Worm (Caenorhabditis elegans): Measurements from ENCODE around the gene C09G4.4.

Gene C09G4.4

ce11 chrIV:8496263-8496662 lies 16.5 kb upstream of the C09G4.4 start, which contains the start of gene C28C12.12:
TSS of gene C28C12.12 (minus strand) at chrIV:8496363.
- TF ChIP-seq nhr-12 (tag; optimal IDR thresholded peaks at IDR 0.05) (no peak), ztf-11 (tag; optimal IDR thresholded peaks at IDR 0.05) (no peak)

ce11 chrIV:8498773-8499360 lies 13.9 kb upstream of the C09G4.4 start, which contains the start of the genes acdh-13 and mesp-1:
TSS of gene acdh-13 (minus strand) at chrIV:8498823.
TSS of gene mesp-1 (plus strand) at chrIV:8499310.
- TF ChIP-seq ham-2 (GFP tag; optimal IDR thresholded peaks at IDR 0.05) (no peak), unc-62 (GFP tag; optimal IDR thresholded peaks at IDR 0.05) (no peak), sptf-1 (tag; optimal IDR thresholded peaks at IDR 0.05) (no peak), ceh-43 (GFP tag; optimal IDR thresholded peaks at IDR 0.05) (no peak), ceh-39 (tag; optimal IDR thresholded peaks at IDR 0.05) (no peak), flh-1 (GFP tag; optimal IDR thresholded peaks at IDR 0.05) (no peak), hlh-1 (tag; optimal IDR thresholded peaks at IDR 0.05) (no peak), elt-3 (tag; optimal IDR thresholded peaks at IDR 0.05) (no peak), pha-4 (tag; optimal IDR thresholded peaks at IDR 0.05) (no peak), mab-5 (tag; optimal IDR thresholded peaks at IDR 0.05) (no peak), tbx-8 (GFP tag; optimal IDR thresholded peaks at IDR 0.05) (no peak), ceh-83 (GFP tag; optimal IDR thresholded peaks at IDR 0.05) (no peak), drap-1 (GFP tag; optimal IDR thresholded peaks at IDR 0.05) (no peak), ces-1 (GFP tag; optimal IDR thresholded peaks at IDR 0.05) (no peak), zip-8 (tag; optimal IDR thresholded peaks at IDR 0.05) (no peak), blmp-1 (tag; optimal IDR thresholded peaks at IDR 0.05) (no peak)

ce11 chrIV:8499956-8500355 lies 12.8 kb upstream of the C09G4.4 start:
- TF ChIP-seq pha-4 (tag; optimal IDR thresholded peaks at IDR 0.05) (no peak), ceh-83 (GFP tag; optimal IDR thresholded peaks at IDR 0.05) (no peak), flh-1 (GFP tag; optimal IDR thresholded peaks at IDR 0.05) (no peak), bed-3 (GFP tag; optimal IDR thresholded peaks at IDR 0.05) (no peak), nhr-28 (tag; optimal IDR thresholded peaks at IDR 0.05) (no peak), nhr-76 (tag; optimal IDR thresholded peaks at IDR 0.05) (no peak), elt-1 (tag; optimal IDR thresholded peaks at IDR 0.05; ENCODE audit: borderline replicate concordance, insufficient read depth) (no peak), unc-120 (tag; optimal IDR thresholded peaks at IDR 0.05; ENCODE audit: poor library complexity, severe bottlenecking) (no peak), elt-3 (tag; optimal IDR thresholded peaks at IDR 0.05) (no peak), unc-62 (GFP tag; optimal IDR thresholded peaks at IDR 0.05) (no peak), unc-39 (tag; optimal IDR thresholded peaks at IDR 0.05) (no peak), sptf-1 (tag; optimal IDR thresholded peaks at IDR 0.05) (no peak), ham-2 (GFP tag; optimal IDR thresholded peaks at IDR 0.05) (no peak), ceh-43 (GFP tag; optimal IDR thresholded peaks at IDR 0.05) (no peak)

ce11 chrIV:8501382-8501781 lies 11.4 kb upstream of the C09G4.4 start, which contains the start of gene C28C12.1:
TSS of gene C28C12.1 (plus strand) at chrIV:8501682.
- TF ChIP-seq unc-62 (GFP tag; optimal IDR thresholded peaks at IDR 0.05) (no peak), tbx-8 (GFP tag; optimal IDR thresholded peaks at IDR 0.05) (no peak), mls-2 (tag; optimal IDR thresholded peaks at IDR 0.05) (no peak), nhr-12 (tag; optimal IDR thresholded peaks at IDR 0.05) (no peak), cnd-1 (tag; optimal IDR thresholded peaks at IDR 0.05) (no peak), elt-1 (tag; optimal IDR thresholded peaks at IDR 0.05; ENCODE audit: borderline replicate concordance, insufficient read depth) (no peak), lsy-2 (tag; optimal IDR thresholded peaks at IDR 0.05) (no peak), blmp-1 (tag; optimal IDR thresholded peaks at IDR 0.05) (no peak), ceh-83 (GFP tag; optimal IDR thresholded peaks at IDR 0.05) (no peak), zip-8 (tag; optimal IDR thresholded peaks at IDR 0.05) (no peak), ceh-39 (tag; optimal IDR thresholded peaks at IDR 0.05) (no peak), sem-2 (GFP tag; optimal IDR thresholded peaks at IDR 0.05) (no peak)

- TF ChIP-seq mep-1 (tag; optimal IDR thresholded peaks at IDR 0.05) = no peak
- no peak for TF ChIP-seq lin-32 (GFP tag; optimal IDR thresholded peaks at IDR 0.05)
- TF ChIP-seq sem-2 (GFP tag; optimal IDR thresholded peaks at IDR 0.05) = no peak
- TF ChIP-seq mab-5 (tag; optimal IDR thresholded peaks at IDR 0.05) = no peak
- no peak for TF ChIP-seq ceh-83 (GFP tag; optimal IDR thresholded peaks at IDR 0.05)
- TF ChIP-seq bed-3 (GFP tag; optimal IDR thresholded peaks at IDR 0.05) = no peak
- TF ChIP-seq sptf-1 (tag; optimal IDR thresholded peaks at IDR 0.05) = no peak
- TF ChIP-seq lsy-2 (tag; optimal IDR thresholded peaks at IDR 0.05) = no peak
- TF ChIP-seq elt-1 (tag; optimal IDR thresholded peaks at IDR 0.05; ENCODE audit: borderline replicate concordance, insufficient read depth) = no peak
- TF ChIP-seq nhr-28 (tag; optimal IDR thresholded peaks at IDR 0.05) = no peak
- no peak for TF ChIP-seq snpc-4 (tag; optimal IDR thresholded peaks at IDR 0.05)
- TF ChIP-seq ceh-39 (tag; optimal IDR thresholded peaks at IDR 0.05) = no peak
- TF ChIP-seq unc-120 (tag; optimal IDR thresholded peaks at IDR 0.05; ENCODE audit: poor library complexity, severe bottlenecking) = no peak
- no peak for TF ChIP-seq pha-4 (tag; optimal IDR thresholded peaks at IDR 0.05)
- TF ChIP-seq tbx-8 (GFP tag; optimal IDR thresholded peaks at IDR 0.05) = no peak
Observed at ce11 chrIV:8506034-8506433, 6.7 kb upstream of the C09G4.4 start.
